Fruit fly (Drosophila melanogaster): Measurements from ENCODE around the gene CG11674.

The CG11674 gene

dm6 chrX:14221182-14221581 lies 4.5 kb downstream of the CG11674 start:
- TF ChIP-seq CG13204 (GFP tag; optimal IDR thresholded peaks at IDR 0.05) (peak; percentile 7), CG8159 (tag; optimal IDR thresholded peaks at IDR 0.05) (no peak), CG10348 (GFP tag; IDR thresholded peaks at IDR 0.05) (no peak), Ets98B (GFP tag; IDR thresholded peaks at IDR 0.05) (no peak), CG15710 (tag; optimal IDR thresholded peaks at IDR 0.05) (no peak), CG12605 (GFP tag; IDR thresholded peaks at IDR 0.05) (no peak), rn (GFP tag; IDR thresholded peaks at IDR 0.05) (no peak), Pif1A (GFP tag; optimal IDR thresholded peaks at IDR 0.05) (no peak), CG32121 (GFP tag; IDR thresholded peaks at IDR 0.05) (no peak)

dm6 chrX:14218045-14218483 lies 7.6 kb downstream of the CG11674 start:
- peak; percentile 91 for TF ChIP-seq Pif1B (GFP tag; optimal IDR thresholded peaks at IDR 0.05)
- peak; percentile 94 for TF ChIP-seq Pif1A (GFP tag; optimal IDR thresholded peaks at IDR 0.05)
- peak; percentile 95 for TF ChIP-seq D1 (tag; optimal IDR thresholded peaks at IDR 0.05)
- TF ChIP-seq CG32121 (GFP tag; IDR thresholded peaks at IDR 0.05) = peak; percentile 95
- peak; percentile 92 for TF ChIP-seq gl (tag; optimal IDR thresholded peaks at IDR 0.05)
- TF ChIP-seq CG12605 (GFP tag; IDR thresholded peaks at IDR 0.05) = peak; percentile 96
- peak; percentile 98 for TF ChIP-seq CG17806 (tag; optimal IDR thresholded peaks at IDR 0.05)
- TF ChIP-seq CG9948 (tag; optimal IDR thresholded peaks at IDR 0.05) = peak; percentile 97
- peak; percentile 98 for TF ChIP-seq CG8159 (tag; optimal IDR thresholded peaks at IDR 0.05)
- TF ChIP-seq CG4496 (GFP tag; IDR thresholded peaks at IDR 0.05) = peak; percentile 97
- peak; percentile 86 for TF ChIP-seq fd96Ca (GFP tag; IDR thresholded peaks at IDR 0.05)
- peak; percentile 97 for TF ChIP-seq CG34367 (tag; optimal IDR thresholded peaks at IDR 0.05)
- TF ChIP-seq CG10348 (GFP tag; IDR thresholded peaks at IDR 0.05) = peak; percentile 59; the same call in 1 of the 2 replicates
- TF ChIP-seq CG15710 (tag; optimal IDR thresholded peaks at IDR 0.05) = peak; percentile 98
- peak; percentile 93 for TF ChIP-seq CG13204 (GFP tag; optimal IDR thresholded peaks at IDR 0.05)
- peak; percentile 95 for TF ChIP-seq CG14655 (GFP tag; optimal IDR thresholded peaks at IDR 0.05)
- peak; percentile 93 for TF ChIP-seq CG8301 (tag; optimal IDR thresholded peaks at IDR 0.05)
- peak; percentile 94 for TF ChIP-seq Ets98B (GFP tag; IDR thresholded peaks at IDR 0.05)
- peak; percentile 93 for TF ChIP-seq EcR (GFP tag; optimal IDR thresholded peaks at IDR 0.05)
- TF ChIP-seq rn (GFP tag; IDR thresholded peaks at IDR 0.05) = peak; percentile 92
- TF ChIP-seq Snoo (tag; optimal IDR thresholded peaks at IDR 0.05) = peak; percentile 97

dm6 chrX:14216844-14217243 lies 8.8 kb downstream of the CG11674 start:
- 0 out of 3 replicates have a peak, but pooled peaks have one; percentile 7 for TF ChIP-seq CG4496 (GFP tag; IDR thresholded peaks at IDR 0.05)
- TF ChIP-seq CG8301 (tag; optimal IDR thresholded peaks at IDR 0.05) = peak; percentile 16
- TF ChIP-seq CG32121 (GFP tag; IDR thresholded peaks at IDR 0.05) = no peak

dm6 chrX:14215834-14216233 lies 9.8 kb downstream of the CG11674 start:
- TF ChIP-seq Ets98B (GFP tag; IDR thresholded peaks at IDR 0.05) = peak; percentile 31; the same call in 1 of the 2 replicates
- peak; percentile 51 for TF ChIP-seq CG32121 (GFP tag; IDR thresholded peaks at IDR 0.05)
- TF ChIP-seq CG15710 (tag; optimal IDR thresholded peaks at IDR 0.05) = peak; percentile 6
- 0 out of 3 replicates have a peak, but pooled peaks have one; percentile 21 for TF ChIP-seq CG4496 (GFP tag; IDR thresholded peaks at IDR 0.05)
- TF ChIP-seq CG14655 (GFP tag; optimal IDR thresholded peaks at IDR 0.05) = peak; percentile 43
- peak; percentile 31 for TF ChIP-seq CG8301 (tag; optimal IDR thresholded peaks at IDR 0.05)
- no peak for TF ChIP-seq Snoo (tag; optimal IDR thresholded peaks at IDR 0.05)
- TF ChIP-seq CG12605 (GFP tag; IDR thresholded peaks at IDR 0.05) = peak; percentile 27; the same call in 1 of the 2 replicates
- no peak for TF ChIP-seq rn (GFP tag; IDR thresholded peaks at IDR 0.05)
- no peak for TF ChIP-seq CG9948 (tag; optimal IDR thresholded peaks at IDR 0.05)

dm6 chrX:14214505-14215449 lies 10.9 kb downstream of the CG11674 start:
- TF ChIP-seq CG8159 (tag; optimal IDR thresholded peaks at IDR 0.05) = peak; percentile 79
- TF ChIP-seq CG32121 (GFP tag; IDR thresholded peaks at IDR 0.05) = peak; percentile 83
- TF ChIP-seq CG15710 (tag; optimal IDR thresholded peaks at IDR 0.05) = peak; percentile 68
- TF ChIP-seq Pif1B (GFP tag; optimal IDR thresholded peaks at IDR 0.05) = peak; percentile 46
- peak; percentile 64 for TF ChIP-seq CG34367 (tag; optimal IDR thresholded peaks at IDR 0.05)
- peak; percentile 48 for TF ChIP-seq Pif1A (GFP tag; optimal IDR thresholded peaks at IDR 0.05)
- peak; percentile 57 for TF ChIP-seq fd96Ca (GFP tag; IDR thresholded peaks at IDR 0.05)
- peak; percentile 90 for TF ChIP-seq CG4496 (GFP tag; IDR thresholded peaks at IDR 0.05)
- peak; percentile 43; the same call in 1 of the 2 replicates for TF ChIP-seq rn (GFP tag; IDR thresholded peaks at IDR 0.05)
- peak; percentile 86 for TF ChIP-seq CG9948 (tag; optimal IDR thresholded peaks at IDR 0.05)
- TF ChIP-seq gl (tag; optimal IDR thresholded peaks at IDR 0.05) = peak; percentile 13
- peak; percentile 74 for TF ChIP-seq Ets98B (GFP tag; IDR thresholded peaks at IDR 0.05)
- TF ChIP-seq CG14655 (GFP tag; optimal IDR thresholded peaks at IDR 0.05) = peak; percentile 93
- TF ChIP-seq D1 (tag; optimal IDR thresholded peaks at IDR 0.05) = no peak
- TF ChIP-seq EcR (GFP tag; optimal IDR thresholded peaks at IDR 0.05) = peak; percentile 6
- TF ChIP-seq CG8301 (tag; optimal IDR thresholded peaks at IDR 0.05) = peak; percentile 88
- TF ChIP-seq CG10348 (GFP tag; IDR thresholded peaks at IDR 0.05) = peak; percentile 41; the same call in 1 of the 2 replicates
- peak; percentile 76 for TF ChIP-seq CG17806 (tag; optimal IDR thresholded peaks at IDR 0.05)
- peak; percentile 22 for TF ChIP-seq Snoo (tag; optimal IDR thresholded peaks at IDR 0.05)
- peak; percentile 24 for TF ChIP-seq CG13204 (GFP tag; optimal IDR thresholded peaks at IDR 0.05)
- peak; percentile 81 for TF ChIP-seq CG12605 (GFP tag; IDR thresholded peaks at IDR 0.05)
